Fruit fly (Drosophila melanogaster): ENCODE results near the gene CG16854.

DNA sequence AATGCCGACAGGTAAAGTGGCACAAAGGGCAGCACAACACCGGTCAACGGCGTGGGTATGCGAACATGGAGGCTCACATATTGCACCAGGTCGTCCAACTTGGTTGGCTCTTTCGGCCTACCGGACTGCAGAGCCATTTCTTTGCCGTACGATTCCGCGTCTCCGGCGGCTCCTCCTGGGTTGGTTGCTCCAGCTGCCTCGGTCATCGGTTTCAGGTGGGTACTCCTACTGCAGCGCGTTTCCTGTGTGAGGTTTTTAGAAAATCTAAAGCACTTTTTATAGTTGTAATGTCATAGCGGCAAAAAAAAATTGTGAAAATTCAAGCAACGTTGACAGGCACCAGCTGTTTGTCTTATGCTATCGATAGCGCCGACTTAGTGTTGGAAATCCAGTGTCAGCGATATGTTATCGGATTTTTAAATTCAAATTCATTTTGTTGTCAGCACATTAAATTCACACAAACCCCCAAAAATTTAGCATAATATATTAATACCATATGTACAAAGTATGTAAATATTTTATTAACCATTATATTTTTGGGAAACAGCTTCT, 33.5 kb downstream of the CG16854 start, which contains the start of gene CG6230:
- TF ChIP-seq psq (optimal IDR thresholded peaks at IDR 0.05) (no peak), pan (optimal IDR thresholded peaks at IDR 0.05) (no peak), EcR (GFP tag; optimal IDR thresholded peaks at IDR 0.05) (no peak)

All from whole organism.